Worm (Caenorhabditis elegans): ENCODE results near the gene F32H5.3.
A peak's percentile ranks its signal among the peaks of the same experiment; 100 is the strongest.

F32H5.3 gene

DNA sequence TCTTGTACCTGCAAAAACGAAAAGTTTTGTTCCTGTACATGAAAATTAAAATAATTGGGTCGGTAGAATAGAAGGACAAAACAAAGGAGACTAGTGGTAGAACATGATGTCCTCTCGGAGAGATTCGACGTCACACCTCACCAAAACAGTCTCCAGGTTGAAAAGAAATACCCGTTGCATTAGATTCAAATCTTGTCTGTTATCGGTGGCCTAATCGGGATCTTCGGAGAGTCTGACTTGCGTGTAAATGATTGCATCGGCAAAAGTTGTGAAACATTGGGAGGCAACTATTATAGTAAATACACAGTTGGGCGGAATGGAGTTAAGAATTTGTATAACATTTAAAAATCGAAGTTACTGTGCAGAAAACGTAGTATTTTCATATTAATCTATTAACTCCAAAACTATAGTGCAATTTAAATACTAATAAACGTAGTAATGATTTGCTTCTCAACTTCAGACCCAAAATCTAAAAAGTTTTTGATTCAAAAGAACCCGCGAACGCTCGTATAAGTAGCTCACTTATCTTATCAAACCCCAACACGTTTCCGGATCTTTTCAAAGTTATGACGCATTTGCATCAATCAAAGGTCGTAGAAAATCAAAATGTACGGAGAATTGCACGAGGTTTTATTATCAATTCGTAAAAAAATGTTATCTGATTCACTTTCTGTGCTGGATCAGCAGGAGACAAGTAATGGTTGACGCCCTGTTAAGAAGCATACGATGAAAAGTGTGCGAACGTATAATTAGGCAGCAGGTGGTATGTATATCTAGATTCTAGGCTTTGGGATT is 25.6 kb upstream of the F32H5.3 start, which contains the start of gene nhr-168:
Gene nhr-168, minus strand, starts transcription at position 486 of the 795 bp plus-strand sequence.
- TF ChIP-seq ceh-82 (tag; optimal IDR thresholded peaks at IDR 0.05) (no peak), mab-5 (tag; optimal IDR thresholded peaks at IDR 0.05) (no peak), fos-1 (tag; optimal IDR thresholded peaks at IDR 0.05) (peak; percentile 65), ceh-16 (tag; optimal IDR thresholded peaks at IDR 0.05) (peak; percentile 66), nhr-129 (tag; optimal IDR thresholded peaks at IDR 0.05) (no peak), unc-55 (GFP tag; optimal IDR thresholded peaks at IDR 0.05) (no peak), aly-2 (tag; optimal IDR thresholded peaks at IDR 0.05) (no peak), C34F6.9 (tag; optimal IDR thresholded peaks at IDR 0.05) (no peak), peb-1 (tag; optimal IDR thresholded peaks at IDR 0.05) (no peak), nhr-23 (tag; optimal IDR thresholded peaks at IDR 0.05) (peak; percentile 80), nhr-25 (tag; optimal IDR thresholded peaks at IDR 0.05) (no peak), elt-1 (tag; optimal IDR thresholded peaks at IDR 0.05) (peak; percentile 92), sma-9 (GFP tag; optimal IDR thresholded peaks at IDR 0.05) (peak; percentile 80), sma-9 (tag; optimal IDR thresholded peaks at IDR 0.05) (no peak)

DNA sequence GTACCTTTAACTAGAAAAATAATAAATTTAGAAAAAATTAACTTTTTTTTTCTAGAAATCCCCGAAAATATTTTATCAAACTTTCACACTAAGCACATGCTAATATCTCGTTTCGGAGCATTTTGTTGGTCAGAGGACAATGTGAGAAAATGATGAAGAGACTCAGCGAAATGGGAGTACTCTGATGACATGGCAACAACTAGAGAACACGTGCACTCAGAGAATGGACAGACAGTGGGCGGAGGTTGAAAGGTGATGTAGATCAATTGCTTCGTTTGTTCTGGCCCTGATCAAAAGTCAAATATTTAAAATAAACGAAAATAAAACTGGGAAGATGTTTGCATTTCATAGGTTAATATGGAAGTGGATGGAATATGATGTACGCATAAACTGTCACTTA is 24.7 kb upstream of the F32H5.3 start:
- no peak for TF ChIP-seq egl-27 (tag; optimal IDR thresholded peaks at IDR 0.05)
- peak; percentile 68 for TF ChIP-seq sma-9 (GFP tag; optimal IDR thresholded peaks at IDR 0.05)
- TF ChIP-seq sma-9 (tag; optimal IDR thresholded peaks at IDR 0.05) = no peak

DNA sequence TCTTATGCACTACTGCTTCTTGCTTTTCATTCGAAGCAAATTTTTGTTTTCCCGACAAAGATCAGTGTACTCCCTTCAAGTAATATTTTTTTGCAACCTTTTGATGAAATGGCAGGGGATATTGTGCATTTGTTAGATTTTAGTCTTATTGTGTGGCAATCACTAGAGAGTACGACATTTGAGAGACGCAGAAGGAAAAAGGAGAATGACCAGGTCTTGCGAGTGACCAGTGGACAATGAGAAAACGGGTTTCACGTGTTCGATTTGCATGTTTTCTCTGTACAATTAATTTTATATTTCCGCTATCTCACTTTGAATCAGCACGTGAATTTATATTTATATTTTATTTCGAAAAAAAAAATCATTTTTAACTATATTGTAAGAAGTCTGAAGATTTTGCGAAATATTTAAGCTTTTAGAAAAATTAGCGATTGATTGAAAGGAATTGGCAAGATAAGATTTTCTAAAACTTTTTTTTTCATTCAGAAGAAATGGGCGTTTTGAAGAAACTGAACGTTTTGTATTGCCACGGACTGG is 23.2 kb upstream of the F32H5.3 start, which contains the start of gene C50B6.9:
Gene C50B6.9, plus strand, starts transcription at position 487 of the 537 bp plus-strand sequence.
- peak; percentile 3 for TF ChIP-seq F13H6.1 (tag; optimal IDR thresholded peaks at IDR 0.05)
- no peak for TF ChIP-seq sem-4 (tag; optimal IDR thresholded peaks at IDR 0.05)

DNA sequence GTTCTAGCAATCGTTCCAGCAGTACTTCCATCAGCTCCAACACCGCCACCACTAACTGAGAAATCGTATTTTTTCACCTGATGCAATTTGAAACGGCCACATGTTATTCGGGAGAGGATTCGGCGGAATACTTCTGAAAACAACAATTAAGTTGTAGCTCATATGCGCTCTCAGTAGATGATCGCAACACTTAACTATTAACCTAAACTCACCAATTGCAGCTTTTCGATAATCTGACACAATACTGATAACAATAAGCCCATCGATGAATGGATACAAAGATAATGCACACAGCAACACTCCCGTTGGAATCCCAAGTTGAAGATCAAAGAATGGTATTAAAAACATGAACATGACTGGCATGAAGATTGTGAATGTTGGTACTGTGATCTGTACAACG is 21.1 kb upstream of the F32H5.3 start:
- no peak for TF ChIP-seq peb-1 (tag; optimal IDR thresholded peaks at IDR 0.05)
- no peak for TF ChIP-seq nhr-77 (tag; optimal IDR thresholded peaks at IDR 0.05)
- no peak for TF ChIP-seq nhr-10 (tag; optimal IDR thresholded peaks at IDR 0.05)

DNA sequence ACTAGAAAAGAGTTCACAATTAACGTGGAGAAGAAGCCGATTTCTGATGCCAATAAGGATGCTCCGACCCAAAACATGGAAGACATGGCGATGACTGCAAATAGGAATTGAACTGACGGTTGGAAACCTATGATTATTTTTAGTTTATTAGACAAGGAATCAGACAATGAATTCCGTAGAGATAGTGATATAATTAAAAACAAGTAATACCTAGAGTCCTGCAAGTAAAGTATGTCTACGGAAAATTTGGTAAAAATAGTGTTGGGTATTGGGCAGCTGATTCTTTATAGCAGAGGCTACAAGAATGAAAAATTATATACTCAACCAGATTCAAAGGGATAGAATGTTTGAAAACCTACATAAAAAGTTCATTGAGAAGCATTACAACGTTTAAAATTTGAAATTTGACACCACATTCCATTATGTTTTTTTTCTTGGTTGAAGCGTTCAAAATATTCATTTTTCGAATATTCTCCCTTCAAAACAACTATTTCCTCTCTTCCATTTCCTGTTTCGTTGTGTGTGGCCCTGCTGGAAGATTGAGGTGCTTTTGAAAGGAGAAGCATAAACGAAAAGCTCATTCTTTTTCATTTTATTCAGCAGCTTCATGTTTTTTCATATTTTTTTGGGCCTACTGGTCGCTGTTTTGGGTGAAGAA is 19.4 kb upstream of the F32H5.3 start, which contains the start of the genes str-4 and lgc-48:
Gene str-4, minus strand, starts transcription at position 101 of the 658 bp plus-strand sequence.
Gene lgc-48, plus strand, starts transcription at position 608 of the 658 bp plus-strand sequence.
- no peak for TF ChIP-seq ztf-11 (tag; optimal IDR thresholded peaks at IDR 0.05)
- no peak for TF ChIP-seq nhr-10 (tag; optimal IDR thresholded peaks at IDR 0.05)
- no peak for TF ChIP-seq nhr-11 (tag; optimal IDR thresholded peaks at IDR 0.05)
- TF ChIP-seq ama-1 (optimal IDR thresholded peaks at IDR 0.05) = no peak
- no peak for TF ChIP-seq unc-39 (tag; optimal IDR thresholded peaks at IDR 0.05)

DNA sequence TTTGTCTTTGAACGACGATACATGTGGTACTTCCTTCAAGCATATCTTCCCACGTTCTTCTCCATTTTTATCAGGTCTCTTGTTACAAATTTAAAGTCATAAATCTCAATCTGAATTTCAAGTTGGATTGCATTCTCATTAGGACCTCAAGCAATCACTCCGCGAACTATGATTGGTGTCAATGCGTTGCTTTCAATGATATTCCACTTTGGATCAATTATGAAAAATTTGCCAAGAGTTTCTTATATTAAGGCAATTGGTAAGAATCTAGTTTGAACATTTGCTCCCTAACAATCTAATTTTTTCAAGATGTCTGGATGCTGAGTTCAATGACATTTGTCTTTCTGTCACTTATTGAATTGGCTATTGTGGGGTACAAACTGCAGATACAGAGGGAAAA is 16.9 kb upstream of the F32H5.3 start:
- TF ChIP-seq nhr-25 (tag; optimal IDR thresholded peaks at IDR 0.05) = no peak
- no peak for TF ChIP-seq zag-1 (tag; optimal IDR thresholded peaks at IDR 0.05)
- no peak for TF ChIP-seq Y55F3AM.14 (GFP tag; optimal IDR thresholded peaks at IDR 0.05)
- TF ChIP-seq peb-1 (tag; optimal IDR thresholded peaks at IDR 0.05) = no peak
- TF ChIP-seq nhr-11 (tag; optimal IDR thresholded peaks at IDR 0.05) = no peak

DNA sequence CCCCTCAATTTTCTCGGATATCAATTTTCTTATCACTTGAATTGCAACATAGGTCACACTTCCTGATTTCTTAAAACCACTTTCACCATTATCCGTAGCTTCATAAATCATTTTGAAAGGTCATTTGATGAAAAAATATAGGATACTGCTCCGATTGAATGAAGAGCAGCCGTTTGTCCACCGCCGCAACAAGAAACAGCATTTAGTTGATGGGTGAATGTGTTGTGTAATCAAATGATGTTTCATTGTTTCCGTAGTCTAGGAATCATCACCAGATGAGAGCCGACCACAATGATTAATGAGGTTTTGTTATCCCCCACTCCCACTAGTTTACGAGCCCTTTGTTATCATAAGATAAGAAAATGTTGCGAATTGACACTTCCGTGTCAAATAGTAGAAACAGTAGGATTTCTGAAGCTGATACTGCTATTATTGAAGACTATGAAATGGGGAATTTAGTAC is 13.2 kb upstream of the F32H5.3 start, which contains the start of gene twk-43:
Gene twk-43, plus strand, starts transcription at position 412 of the 462 bp plus-strand sequence.
- TF ChIP-seq lin-11 (tag; optimal IDR thresholded peaks at IDR 0.05) (no peak), sem-4 (tag; optimal IDR thresholded peaks at IDR 0.05) (peak; percentile 54), nhr-11 (tag; optimal IDR thresholded peaks at IDR 0.05) (no peak), nhr-6 (tag; optimal IDR thresholded peaks at IDR 0.05) (no peak), F13H6.1 (tag; optimal IDR thresholded peaks at IDR 0.05) (peak; percentile 19), mab-5 (tag; optimal IDR thresholded peaks at IDR 0.05) (peak; percentile 75), sma-9 (GFP tag; optimal IDR thresholded peaks at IDR 0.05) (peak; percentile 13), sma-9 (tag; optimal IDR thresholded peaks at IDR 0.05) (no peak)
